Fruit fly (Drosophila melanogaster): ENCODE measurements around the gene Meltrin.
A peak's percentile ranks its signal among the peaks of the same experiment; 100 is the strongest.

The Meltrin gene

DNA sequence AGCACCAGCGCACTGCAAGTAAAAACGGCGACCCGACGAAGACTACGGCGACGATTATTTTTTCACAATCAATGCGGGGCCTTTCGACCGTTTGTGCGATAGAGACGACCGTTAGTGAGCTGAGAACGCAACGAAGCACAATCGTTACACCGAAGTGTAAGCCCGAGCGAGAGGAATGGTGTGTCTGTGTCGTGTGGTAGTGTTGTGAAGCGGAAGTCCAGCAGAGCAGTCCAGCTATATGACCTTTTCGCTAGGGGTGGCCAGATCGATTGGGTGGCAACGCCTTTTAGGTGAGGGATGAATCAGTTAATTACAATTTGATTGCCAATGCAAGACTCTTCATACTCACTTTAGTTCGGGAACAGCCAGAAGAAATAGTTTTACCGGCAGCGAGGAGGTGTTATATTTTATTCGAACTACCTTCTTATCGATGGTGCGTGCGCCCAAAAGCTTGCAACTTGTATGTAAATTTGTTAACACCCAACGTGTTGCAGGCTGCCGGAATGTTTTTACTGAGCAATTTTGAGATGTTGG lies 43.6 kb upstream of the Meltrin start (continued):
- TF ChIP-seq corto (GFP tag; optimal IDR thresholded peaks at IDR 0.05): no peak
- TF ChIP-seq Deaf1 (tag; optimal IDR thresholded peaks at IDR 0.05): peak; percentile 96
- TF ChIP-seq lbe (GFP tag; optimal IDR thresholded peaks at IDR 0.05): peak; percentile 50
- no peak for TF ChIP-seq CG12299 (tag; optimal IDR thresholded peaks at IDR 0.05)
- peak; percentile 69 for TF ChIP-seq pho (GFP tag; optimal IDR thresholded peaks at IDR 0.05)
- TF ChIP-seq CG33557 (GFP tag; optimal IDR thresholded peaks at IDR 0.05): peak; percentile 60
- TF ChIP-seq CG4820 (GFP tag; optimal IDR thresholded peaks at IDR 0.05): peak; percentile 31
- TF ChIP-seq zfh2 (GFP tag; optimal IDR thresholded peaks at IDR 0.05): peak; percentile 80
- peak; percentile 20; the same call in 1 of the 2 replicates for TF ChIP-seq CG14667 (GFP tag; IDR thresholded peaks at IDR 0.05)
- no peak for TF ChIP-seq CG2116 (GFP tag; optimal IDR thresholded peaks at IDR 0.05)
- peak; percentile 76 for TF ChIP-seq ewg (GFP tag; optimal IDR thresholded peaks at IDR 0.05)
- no peak for TF ChIP-seq CG16779 (GFP tag; IDR thresholded peaks at IDR 0.05)
- TF ChIP-seq CG10543 (GFP tag; optimal IDR thresholded peaks at IDR 0.05): peak; percentile 92
- TF ChIP-seq kni (GFP tag; optimal IDR thresholded peaks at IDR 0.05): peak; percentile 71
- TF ChIP-seq CG4360 (GFP tag; IDR thresholded peaks at IDR 0.05): 0 out of 2 replicates have a peak, but pooled peaks have one; percentile 40
- no peak for TF ChIP-seq CG13287 (GFP tag; IDR thresholded peaks at IDR 0.05; ENCODE audit: partially characterized antibody)
- no peak for TF ChIP-seq Hmx (GFP tag; optimal IDR thresholded peaks at IDR 0.05)
- peak; percentile 47; the same call in 1 of the 2 replicates for TF ChIP-seq ranshi (GFP tag; IDR thresholded peaks at IDR 0.05)
- TF ChIP-seq CG3838 (GFP tag; optimal IDR thresholded peaks at IDR 0.05): no peak
- 0 out of 3 replicates have a peak, but pooled peaks have one; percentile 23 for TF ChIP-seq CG7963 (GFP tag; IDR thresholded peaks at IDR 0.05; ENCODE audit: partially characterized antibody)
- no peak for TF ChIP-seq CG11696 (GFP tag; IDR thresholded peaks at IDR 0.05)
- no peak for TF ChIP-seq Elba2 (GFP tag; optimal IDR thresholded peaks at IDR 0.05)
- peak; percentile 65 for TF ChIP-seq her (GFP tag; optimal IDR thresholded peaks at IDR 0.05)
- TF ChIP-seq CG7839 (tag; optimal IDR thresholded peaks at IDR 0.05): peak; percentile 56
- peak; percentile 90 for TF ChIP-seq Antp (GFP tag; optimal IDR thresholded peaks at IDR 0.05)
- TF ChIP-seq CG12769 (tag; optimal IDR thresholded peaks at IDR 0.05): peak; percentile 75
- no peak for TF ChIP-seq CG10654 (GFP tag; optimal IDR thresholded peaks at IDR 0.05)
- TF ChIP-seq Kr (GFP tag; optimal IDR thresholded peaks at IDR 0.05): no peak
- no peak for TF ChIP-seq CG6683 (GFP tag; optimal IDR thresholded peaks at IDR 0.05)
- TF ChIP-seq CG11398 (GFP tag; optimal IDR thresholded peaks at IDR 0.05): no peak
- TF ChIP-seq CG11085 (GFP tag; IDR thresholded peaks at IDR 0.05): peak; percentile 52; the same call in 1 of the 2 replicates
- TF ChIP-seq exex (tag; optimal IDR thresholded peaks at IDR 0.05): peak; percentile 60
- peak; percentile 81 for TF ChIP-seq Dbx (GFP tag; IDR thresholded peaks at IDR 0.05)
- peak; percentile 47; the same call in 1 of the 2 replicates for TF ChIP-seq klu (GFP tag; IDR thresholded peaks at IDR 0.05)
- TF ChIP-seq tx (GFP tag; optimal IDR thresholded peaks at IDR 0.05): peak; percentile 41
- peak; percentile 42; the same call in 1 of the 3 replicates for TF ChIP-seq CG7357 (GFP tag; IDR thresholded peaks at IDR 0.05)
- peak; percentile 76 for TF ChIP-seq CG9876 (GFP tag; optimal IDR thresholded peaks at IDR 0.05)
- TF ChIP-seq CG1233 (GFP tag; optimal IDR thresholded peaks at IDR 0.05): peak; percentile 67
- TF ChIP-seq ab (GFP tag; optimal IDR thresholded peaks at IDR 0.05): peak; percentile 31
- peak; percentile 52 for TF ChIP-seq NC2α (GFP tag; optimal IDR thresholded peaks at IDR 0.05)
- TF ChIP-seq CG2199 (GFP tag; IDR thresholded peaks at IDR 0.05): peak; percentile 94
- TF ChIP-seq CG10274 (GFP tag; optimal IDR thresholded peaks at IDR 0.05): peak; percentile 5
- TF ChIP-seq luna (GFP tag; optimal IDR thresholded peaks at IDR 0.05): peak; percentile 36
- no peak for TF ChIP-seq Max (GFP tag; optimal IDR thresholded peaks at IDR 0.05)
- TF ChIP-seq CG18476 (GFP tag; optimal IDR thresholded peaks at IDR 0.05): no peak
- 0 out of 2 replicates have a peak, but pooled peaks have one; percentile 26 for TF ChIP-seq CG43689 (GFP tag; IDR thresholded peaks at IDR 0.05)
- no peak for TF ChIP-seq CG12236 (GFP tag; optimal IDR thresholded peaks at IDR 0.05)
- TF ChIP-seq Mad (GFP tag; optimal IDR thresholded peaks at IDR 0.05): peak; percentile 42
- TF ChIP-seq repo (GFP tag; optimal IDR thresholded peaks at IDR 0.05): peak; percentile 42
- peak; percentile 61 for TF ChIP-seq CG30403 (GFP tag; optimal IDR thresholded peaks at IDR 0.05)
- no peak; the same call in 1 of the 2 replicates for TF ChIP-seq Rx (GFP tag; IDR thresholded peaks at IDR 0.05)

Measured in whole organism, embryonic.